Fruit fly (Drosophila melanogaster) whole organism, adult: ENCODE measurements around the gene CG11122.

ENCODE experiments used
- CG11617 ChIP-seq: fragments of 200-800 bp; sonication (Bioruptor generic); optimal IDR thresholded peaks from 2 replicates; lab custom pipeline; 2017; ENCODE audit warnings: mild to moderate bottlenecking, missing biosample characterization, missing genetic modification reagents, missing genetic modification characterization
- CG1620 ChIP-seq: fragments of 200-800 bp; sonication (Bioruptor generic); optimal IDR thresholded peaks from 2 replicates; lab custom pipeline; 2016; ENCODE audit warnings: missing biosample characterization, missing genetic modification characterization
- CG33017 ChIP-seq: fragments of 200-800 bp; sonication (Bioruptor generic); optimal IDR thresholded peaks from 2 replicates; lab custom pipeline; 2018; ENCODE audit warnings: missing biosample characterization, mild to moderate bottlenecking, missing genetic modification characterization, moderate library complexity
- CG5204 ChIP-seq: fragments of 200-800 bp; sonication (Bioruptor generic); optimal IDR thresholded peaks from 2 replicates; lab custom pipeline; 2016; ENCODE audit warnings: missing biosample characterization, missing genetic modification characterization
- Clk ChIP-seq: fragments of 200-800 bp; sonication (Bioruptor generic); optimal IDR thresholded peaks from 2 replicates; lab custom pipeline; 2017; ENCODE audit warnings: missing biosample characterization, missing genetic modification characterization
- Crg-1 ChIP-seq: fragments of 200-800 bp; sonication (Bioruptor generic); optimal IDR thresholded peaks from 2 replicates; lab custom pipeline; 2016; ENCODE audit warnings: missing biosample characterization, missing genetic modification characterization
- Mnt ChIP-seq: fragments of 200-800 bp; sonication (Bioruptor generic); optimal IDR thresholded peaks from 2 replicates; lab custom pipeline; 2016; ENCODE audit warnings: missing biosample characterization, mild to moderate bottlenecking, missing genetic modification characterization
- bab1 ChIP-seq: fragments of 200-800 bp; sonication (Bioruptor generic); optimal IDR thresholded peaks from 3 replicates; lab custom pipeline; 2019; ENCODE audit warnings: missing biosample characterization, mild to moderate bottlenecking, missing genetic modification characterization, moderate library complexity
- cic ChIP-seq: fragments of 200-800 bp; sonication (Bioruptor generic); optimal IDR thresholded peaks from 2 replicates; lab custom pipeline; 2017; ENCODE audit warnings: missing biosample characterization, mild to moderate bottlenecking, missing genetic modification characterization, moderate library complexity

The CG11122 gene

DNA sequence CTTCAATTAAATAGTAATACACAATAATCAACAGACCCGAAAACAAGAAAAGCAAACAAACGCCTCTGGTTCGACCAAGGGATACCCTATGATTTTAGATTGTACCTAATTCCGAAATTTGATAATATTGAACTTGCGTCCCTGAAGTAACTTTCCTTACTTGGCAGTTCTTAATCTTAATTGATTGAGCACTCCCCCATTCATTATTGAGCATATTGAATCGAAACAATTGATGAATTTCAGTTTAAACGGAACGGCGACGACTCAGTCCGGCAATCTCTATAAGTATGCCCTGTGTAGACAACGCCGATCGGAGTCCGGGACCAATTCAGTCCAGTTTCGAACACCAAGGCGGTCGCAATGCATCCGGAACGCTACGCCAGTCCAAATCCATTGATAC lies 58.3 kb downstream of the CG11122 start, which contains the start of gene CG15203:
Gene CG15203, plus strand, starts transcription at position 301 of the 400 bp plus-strand sequence.
- TF ChIP-seq cic (GFP tag; lab: Kevin White, UChicago) (no peak), CG1620 (no peak), bab1 (no peak), CG5204 (GFP tag; lab: Kevin White, UChicago) (no peak), CG33017 (no peak), Crg-1 (GFP tag; lab: Kevin White, UChicago) (no peak)

- TF ChIP-seq Mnt (GFP tag; lab: Kevin White, UChicago) = no peak
- TF ChIP-seq CG11617 (GFP tag; lab: Kevin White, UChicago) = no peak
- TF ChIP-seq Clk (GFP tag; lab: Kevin White, UChicago) = no peak
- TF ChIP-seq cic (GFP tag; lab: Kevin White, UChicago) = no peak
- TF ChIP-seq CG1620 = no peak
- TF ChIP-seq bab1 = no peak
Observed at dm6 chrX:11063070-11063469, 61.5 kb downstream of the CG11122 start, which contains the start of gene CG1537. Gene CG1537 (minus strand): TSS chrX:11063170.
